Fruit fly (Drosophila melanogaster) whole organism, prepupa: ENCODE measurements around the gene CG31998.

ENCODE experiments used
- CG10631 ChIP-seq: fragments of 200-800 bp; sonication (Bioruptor generic); optimal IDR thresholded peaks from 2 replicates; lab custom pipeline; 2016; ENCODE audit warnings: missing biosample characterization, missing genetic modification characterization
- CG10669 ChIP-seq: fragments of 200-800 bp; sonication (Bioruptor generic); optimal IDR thresholded peaks from 3 replicates; lab custom pipeline; 2018; ENCODE audit warnings: missing biosample characterization, mild to moderate bottlenecking, missing genetic modification characterization, moderate library complexity
- CG11294 ChIP-seq: fragments of 200-800 bp; sonication (Bioruptor generic); IDR thresholded peaks from 2 replicates; pipeline ENCODE4 v1.3.6; 2022; ENCODE audit warnings: missing biosample characterization, missing genetic modification characterization
- CG11902 ChIP-seq: fragments of 200-800 bp; sonication (Bioruptor generic); optimal IDR thresholded peaks from 3 replicates; lab custom pipeline; 2016; ENCODE audit warnings: missing biosample characterization, missing genetic modification characterization
- CG1621 ChIP-seq: fragments of 200-800 bp; sonication (Bioruptor generic); optimal IDR thresholded peaks from 3 replicates; lab custom pipeline; 2018; ENCODE audit warnings: missing biosample characterization, mild to moderate bottlenecking, missing genetic modification characterization
- CG3032 ChIP-seq: fragments of 200-800 bp; optimal IDR thresholded peaks from 2 replicates; lab custom pipeline; 2019; ENCODE audit warnings: missing biosample characterization, mild to moderate bottlenecking, missing genetic modification characterization, moderate library complexity
- CG31627 ChIP-seq: fragments of 200-800 bp; sonication (Bioruptor generic); optimal IDR thresholded peaks from 3 replicates; lab custom pipeline; 2016; ENCODE audit warnings: missing biosample characterization, missing genetic modification characterization
- CG32006 ChIP-seq: fragments of 200-800 bp; sonication (Bioruptor generic); optimal IDR thresholded peaks from 3 replicates; lab custom pipeline; 2017; ENCODE audit warnings: missing biosample characterization, mild to moderate bottlenecking, missing genetic modification characterization
- CG34406 ChIP-seq: fragments of 200-800 bp; sonication (Bioruptor generic); optimal IDR thresholded peaks from 3 replicates; lab custom pipeline; 2016; ENCODE audit warnings: missing biosample characterization, missing genetic modification characterization
- CG4318 ChIP-seq: fragments of 200-800 bp; sonication (Bioruptor generic); optimal IDR thresholded peaks from 3 replicates; lab custom pipeline; 2017; ENCODE audit warnings: missing biosample characterization, mild to moderate bottlenecking, missing genetic modification characterization
- CG6163 ChIP-seq: fragments of 200-800 bp; sonication (Bioruptor generic); IDR thresholded peaks from 3 replicates; pipeline ENCODE4 v1.3.6; 2022; ENCODE audit warnings: missing biosample characterization, missing genetic modification characterization
- CG6808 ChIP-seq: fragments of 200-800 bp; sonication (Bioruptor generic); optimal IDR thresholded peaks from 3 replicates; lab custom pipeline; 2017; ENCODE audit warnings: missing biosample characterization, missing genetic modification characterization, mild to moderate bottlenecking, moderate library complexity, missing genetic modification reagents
- CG6854 ChIP-seq: fragments of 200-800 bp; sonication (Bioruptor generic); optimal IDR thresholded peaks from 2 replicates; lab custom pipeline; 2017; ENCODE audit warnings: missing biosample characterization, mild to moderate bottlenecking, missing genetic modification characterization
- CG8119 ChIP-seq: fragments of 200-800 bp; sonication (Bioruptor generic); IDR thresholded peaks from 3 replicates; pipeline ENCODE4 v1.3.6; 2022; ENCODE audit warnings: missing biosample characterization, missing genetic modification characterization
- Eip75B ChIP-seq: fragments of 200-800 bp; sonication (Bioruptor generic); optimal IDR thresholded peaks from 3 replicates; lab custom pipeline; 2016; ENCODE audit warnings: missing biosample characterization, missing genetic modification characterization
- Eip78C ChIP-seq: fragments of 200-800 bp; sonication (Bioruptor generic); peaks from one replicate; lab custom pipeline; 2016; ENCODE audit warnings: missing biosample characterization, missing genetic modification characterization
- Gug ChIP-seq: fragments of 200-800 bp; sonication (Bioruptor generic); IDR thresholded peaks from 2 replicates; pipeline ENCODE4 v1.3.6; 2022; ENCODE audit warnings: missing biosample characterization, missing genetic modification characterization
- Hr38 ChIP-seq: sonication (Bioruptor generic); optimal IDR thresholded peaks from 2 replicates; lab custom pipeline; 2016; ENCODE audit warnings: missing biosample characterization, missing genetic modification characterization
- Hr4 ChIP-seq: fragments of 200-800 bp; sonication (Bioruptor generic); optimal IDR thresholded peaks from 3 replicates; lab custom pipeline; 2016; ENCODE audit warnings: missing biosample characterization, missing genetic modification characterization
- Lpt ChIP-seq: fragments of 200-800 bp; sonication (Bioruptor generic); optimal IDR thresholded peaks from 3 replicates; lab custom pipeline; 2016; ENCODE audit warnings: missing biosample characterization, missing genetic modification characterization
- OdsH ChIP-seq: fragments of 200-800 bp; sonication (Bioruptor generic); optimal IDR thresholded peaks from 3 replicates; lab custom pipeline; 2016; ENCODE audit warnings: missing biosample characterization, missing genetic modification characterization
- Smox ChIP-seq: fragments of 200-800 bp; sonication (Bioruptor generic); optimal IDR thresholded peaks from 3 replicates; lab custom pipeline; 2016; ENCODE audit warnings: missing biosample characterization, missing genetic modification characterization
- Sox102F ChIP-seq: fragments of 200-800 bp; sonication (Bioruptor generic); optimal IDR thresholded peaks from 2 replicates; lab custom pipeline; 2016; ENCODE audit warnings: missing biosample characterization, mild to moderate bottlenecking, missing genetic modification characterization
- Sox14 ChIP-seq: fragments of 200-800 bp; sonication (Bioruptor generic); optimal IDR thresholded peaks from 3 replicates; lab custom pipeline; 2016; ENCODE audit warnings: missing biosample characterization, missing genetic modification characterization
- achi ChIP-seq: fragments of 200-800 bp; sonication (Bioruptor generic); optimal IDR thresholded peaks from 3 replicates; lab custom pipeline; 2016; ENCODE audit warnings: missing biosample characterization, missing genetic modification characterization
- acj6 ChIP-seq: fragments of 200-800 bp; sonication (Bioruptor generic); optimal IDR thresholded peaks from 3 replicates; lab custom pipeline; 2016; ENCODE audit warnings: missing biosample characterization, missing genetic modification characterization
- cyc ChIP-seq: fragments of 200-800 bp; sonication (Bioruptor generic); optimal IDR thresholded peaks from 3 replicates; lab custom pipeline; 2016; ENCODE audit warnings: missing biosample characterization, missing genetic modification characterization
- dac ChIP-seq: fragments of 200-800 bp; sonication (Bioruptor generic); optimal IDR thresholded peaks from 2 replicates; lab custom pipeline; 2017; ENCODE audit warnings: missing biosample characterization, mild to moderate bottlenecking, missing genetic modification characterization
- dsx ChIP-seq: fragments of 200-800 bp; optimal IDR thresholded peaks from 3 replicates; lab custom pipeline; 2019; ENCODE audit warnings: missing biosample characterization, mild to moderate bottlenecking, missing genetic modification characterization, moderate library complexity; ENCODE audit not compliant: poor library complexity, severe bottlenecking
- eg ChIP-seq: fragments of 200-800 bp; sonication (Bioruptor generic); IDR thresholded peaks from 3 replicates; pipeline ENCODE4 v1.3.6; 2022; ENCODE audit warnings: missing biosample characterization, missing genetic modification characterization
- esn ChIP-seq: fragments of 200-800 bp; sonication (Bioruptor generic); optimal IDR thresholded peaks from 2 replicates; lab custom pipeline; 2016; ENCODE audit warnings: missing biosample characterization, mild to moderate bottlenecking, missing genetic modification characterization, moderate library complexity
- fd59A ChIP-seq: fragments of 200-800 bp; sonication (Bioruptor generic); optimal IDR thresholded peaks from 2 replicates; lab custom pipeline; 2017; ENCODE audit warnings: missing biosample characterization, mild to moderate bottlenecking, missing genetic modification characterization, missing genetic modification reagents
- fkh ChIP-seq: fragments of 200-800 bp; sonication (Bioruptor generic); optimal IDR thresholded peaks from 3 replicates; lab custom pipeline; 2017; ENCODE audit warnings: missing biosample characterization, mild to moderate bottlenecking, missing genetic modification characterization, moderate library complexity
- lz ChIP-seq: fragments of 200-800 bp; sonication (Bioruptor generic); optimal IDR thresholded peaks from 3 replicates; lab custom pipeline; 2016; ENCODE audit warnings: missing biosample characterization, missing genetic modification characterization
- net ChIP-seq: fragments of 200-800 bp; sonication (Bioruptor generic); optimal IDR thresholded peaks from 3 replicates; lab custom pipeline; 2016; ENCODE audit warnings: missing biosample characterization, missing genetic modification characterization
- pdm3 ChIP-seq: fragments of 200-800 bp; sonication (Bioruptor generic); optimal IDR thresholded peaks from 3 replicates; lab custom pipeline; 2016; ENCODE audit warnings: missing biosample characterization, missing genetic modification characterization
- topi ChIP-seq: fragments of 200-800 bp; sonication (Bioruptor generic); optimal IDR thresholded peaks from 3 replicates; lab custom pipeline; 2016; ENCODE audit warnings: missing biosample characterization, missing genetic modification characterization
- vri ChIP-seq: fragments of 200-800 bp; sonication (Bioruptor generic); optimal IDR thresholded peaks from 3 replicates; lab custom pipeline; 2016; ENCODE audit warnings: missing biosample characterization, mild to moderate bottlenecking, missing genetic modification characterization

The CG31998 gene

dm6 chr4:180780-181179 is 25.0 kb downstream of the CG31998 start:
- TF ChIP-seq CG11902 (GFP tag; lab: Kevin White, UChicago) (no peak), Smox (no peak), Eip78C (GFP tag; lab: Kevin White, UChicago) (peak; percentile 75), CG6808 (GFP tag; lab: Kevin White, UChicago) (no peak), Hr4 (GFP tag; lab: Kevin White, UChicago) (peak; percentile 7)

dm6 chr4:179920-180261 is 25.9 kb downstream of the CG31998 start:
- TF ChIP-seq CG6854 (GFP tag; lab: Kevin White, UChicago): no peak
- no peak for TF ChIP-seq CG10631 (GFP tag; lab: Kevin White, UChicago)
- TF ChIP-seq Sox102F: no peak
- no peak for TF ChIP-seq net (GFP tag; lab: Kevin White, UChicago)
- TF ChIP-seq Gug (GFP tag; lab: Robert Waterston, UW): no peak
- no peak for TF ChIP-seq CG1621 (tag; lab: Kevin White, UChicago)
- TF ChIP-seq CG4318: no peak
- no peak for TF ChIP-seq dsx (GFP tag; lab: Kevin White, UChicago)
- TF ChIP-seq lz (GFP tag; lab: Kevin White, UChicago): no peak
- no peak for TF ChIP-seq CG31627 (GFP tag; lab: Kevin White, UChicago)
- TF ChIP-seq CG6808 (GFP tag; lab: Kevin White, UChicago): no peak
- no peak for TF ChIP-seq acj6 (GFP tag; lab: Kevin White, UChicago)

dm6 chr4:179062-179919 is 26.5 kb downstream of the CG31998 start, which contains the start of gene Arl4:
Gene Arl4 (minus strand): TSS chr4:179389.
- TF ChIP-seq CG10631 (GFP tag; lab: Kevin White, UChicago): peak; percentile 31
- no peak for TF ChIP-seq Gug (GFP tag; lab: Robert Waterston, UW)
- no peak for TF ChIP-seq topi (GFP tag; lab: Kevin White, UChicago)
- TF ChIP-seq CG32006 (GFP tag; lab: Kevin White, UChicago): no peak
- TF ChIP-seq achi (GFP tag; lab: Kevin White, UChicago): no peak
- TF ChIP-seq CG8119 (GFP tag; lab: Robert Waterston, UW): no peak
- no peak for TF ChIP-seq esn
- TF ChIP-seq Eip78C (GFP tag; lab: Kevin White, UChicago): peak; percentile 64
- peak; percentile 2 for TF ChIP-seq CG11902 (GFP tag; lab: Kevin White, UChicago)
- TF ChIP-seq vri (GFP tag; lab: Kevin White, UChicago): no peak
- no peak for TF ChIP-seq CG11294
- TF ChIP-seq cyc (GFP tag; lab: Kevin White, UChicago): peak; percentile 30
- TF ChIP-seq Hr4 (GFP tag; lab: Kevin White, UChicago): peak; percentile 29
- TF ChIP-seq dac (GFP tag; lab: Kevin White, UChicago): no peak
- TF ChIP-seq net (GFP tag; lab: Kevin White, UChicago): no peak
- TF ChIP-seq Hr38: no peak
- peak; percentile 8 for TF ChIP-seq OdsH (GFP tag; lab: Kevin White, UChicago)
- no peak for TF ChIP-seq fkh (GFP tag; lab: Kevin White, UChicago)
- no peak for TF ChIP-seq dsx (GFP tag; lab: Kevin White, UChicago)
- TF ChIP-seq pdm3 (GFP tag; lab: Kevin White, UChicago): peak; percentile 13
- no peak for TF ChIP-seq fd59A (GFP tag; lab: Kevin White, UChicago)
- no peak for TF ChIP-seq CG6854 (GFP tag; lab: Kevin White, UChicago)
- no peak for TF ChIP-seq CG3032 (tag; lab: Kevin White, UChicago)
- no peak for TF ChIP-seq eg (GFP tag; lab: Robert Waterston, UW)
- TF ChIP-seq CG6808 (GFP tag; lab: Kevin White, UChicago): no peak
- TF ChIP-seq Lpt: no peak
- no peak for TF ChIP-seq CG6163
- TF ChIP-seq Sox14 (GFP tag; lab: Kevin White, UChicago): peak; percentile 51
- TF ChIP-seq CG10669 (GFP tag; lab: Kevin White, UChicago): peak; percentile 18
- peak; percentile 24 for TF ChIP-seq lz (GFP tag; lab: Kevin White, UChicago)
- TF ChIP-seq CG34406 (GFP tag; lab: Kevin White, UChicago): no peak
- TF ChIP-seq Eip75B (GFP tag; lab: Kevin White, UChicago): no peak
